Fruit fly (Drosophila melanogaster): ENCODE measurements around the gene CG31342.
A peak's percentile ranks its signal among the peaks of the same experiment; 100 is the strongest.

CG31342 gene

dm6 chr3R:13012351-13012750 is 26.5 kb downstream of the CG31342 start (continued):
- TF ChIP-seq corto (GFP tag; optimal IDR thresholded peaks at IDR 0.05) = no peak
- peak; percentile 64 for TF ChIP-seq CG7987 (GFP tag; optimal IDR thresholded peaks at IDR 0.05)
- TF ChIP-seq gsb (GFP tag; IDR thresholded peaks at IDR 0.05) = peak; percentile 65
- peak; percentile 39 for TF ChIP-seq nerfin-1 (tag; optimal IDR thresholded peaks at IDR 0.05)
- no peak for TF ChIP-seq zf30C (GFP tag; optimal IDR thresholded peaks at IDR 0.05)
- TF ChIP-seq Tbp (GFP tag; optimal IDR thresholded peaks at IDR 0.05) = no peak
- TF ChIP-seq lov (optimal IDR thresholded peaks at IDR 0.05) = no peak
- 0 out of 3 replicates have a peak, but pooled peaks have one; percentile 57 for TF ChIP-seq lov (GFP tag; IDR thresholded peaks at IDR 0.05)
- TF ChIP-seq CG2120 (GFP tag; optimal IDR thresholded peaks at IDR 0.05) = peak; percentile 72
- peak; percentile 58 for TF ChIP-seq E2f1 (GFP tag; IDR thresholded peaks at IDR 0.05)
- TF ChIP-seq bab2 (GFP tag; optimal IDR thresholded peaks at IDR 0.05) = peak; percentile 68
- TF ChIP-seq lilli (GFP tag; optimal IDR thresholded peaks at IDR 0.05) = peak; percentile 81
- 0 out of 2 replicates have a peak, but pooled peaks have one; percentile 41 for TF ChIP-seq CG14014 (GFP tag; IDR thresholded peaks at IDR 0.05)
- peak; percentile 18 for TF ChIP-seq pzg (GFP tag; optimal IDR thresholded peaks at IDR 0.05)
- TF ChIP-seq CG12299 (tag; optimal IDR thresholded peaks at IDR 0.05) = peak; percentile 57
- no peak for TF ChIP-seq trem (tag; optimal IDR thresholded peaks at IDR 0.05)
- TF ChIP-seq CrebB (tag; optimal IDR thresholded peaks at IDR 0.05) = peak; percentile 66
- peak; percentile 72 for TF ChIP-seq chn (GFP tag; optimal IDR thresholded peaks at IDR 0.05)
- 0 out of 2 replicates have a peak, but pooled peaks have one; percentile 13 for TF ChIP-seq toy (GFP tag; IDR thresholded peaks at IDR 0.05)
- no peak for TF ChIP-seq CG7745 (tag; optimal IDR thresholded peaks at IDR 0.05)
- TF ChIP-seq CG6254 (GFP tag; optimal IDR thresholded peaks at IDR 0.05) = no peak
- peak; percentile 78 for TF ChIP-seq ash1 (GFP tag; optimal IDR thresholded peaks at IDR 0.05)
- TF ChIP-seq Gug (GFP tag; IDR thresholded peaks at IDR 0.05) = peak; percentile 65; the same call in 3 of the 4 replicates
- peak; percentile 16; the same call in 1 of the 3 replicates for TF ChIP-seq knrl (GFP tag; IDR thresholded peaks at IDR 0.05; ENCODE audit: partially characterized antibody)
- peak; percentile 31 for TF ChIP-seq ab (GFP tag; optimal IDR thresholded peaks at IDR 0.05)
- no peak for TF ChIP-seq CG17912 (GFP tag; optimal IDR thresholded peaks at IDR 0.05)
- no peak for TF ChIP-seq Stat92E (GFP tag; optimal IDR thresholded peaks at IDR 0.05)
- no peak for TF ChIP-seq CG12769 (tag; optimal IDR thresholded peaks at IDR 0.05)
- TF ChIP-seq CG4707 (GFP tag; optimal IDR thresholded peaks at IDR 0.05) = peak; percentile 43
- TF ChIP-seq onecut (GFP tag; IDR thresholded peaks at IDR 0.05) = peak; percentile 42; the same call in 1 of the 2 replicates
- TF ChIP-seq sisA (GFP tag; IDR thresholded peaks at IDR 0.05) = peak; percentile 74
- no peak for TF ChIP-seq jigr1 (GFP tag; IDR thresholded peaks at IDR 0.05)
- TF ChIP-seq cas (GFP tag; IDR thresholded peaks at IDR 0.05) = no peak
- peak; percentile 29 for TF ChIP-seq Ets97D (GFP tag; optimal IDR thresholded peaks at IDR 0.05)
- no peak for TF ChIP-seq CG14965 (GFP tag; optimal IDR thresholded peaks at IDR 0.05; ENCODE audit: borderline replicate concordance)
- no peak for TF ChIP-seq GATAe (GFP tag; conservative IDR thresholded peaks at IDR 0.05)
- peak; percentile 62 for TF ChIP-seq Ets65A (GFP tag)
- peak; percentile 65 for TF ChIP-seq CG7786 (GFP tag; optimal IDR thresholded peaks at IDR 0.05)
- TF ChIP-seq org-1 (GFP tag; optimal IDR thresholded peaks at IDR 0.05) = peak; percentile 62
- TF ChIP-seq CG2875 (GFP tag; optimal IDR thresholded peaks at IDR 0.05) = no peak
- peak; percentile 72 for TF ChIP-seq HLH3B (GFP tag; IDR thresholded peaks at IDR 0.05)
- TF ChIP-seq fu2 (GFP tag; optimal IDR thresholded peaks at IDR 0.05) = peak; percentile 53
- TF ChIP-seq CG4360 (GFP tag; IDR thresholded peaks at IDR 0.05) = peak; percentile 53; the same call in 1 of the 2 replicates
- peak; percentile 76 for TF ChIP-seq Antp (GFP tag; optimal IDR thresholded peaks at IDR 0.05)
- peak; percentile 84 for TF ChIP-seq slbo (GFP tag; IDR thresholded peaks at IDR 0.05)
- no peak for TF ChIP-seq NC2α (GFP tag; optimal IDR thresholded peaks at IDR 0.05)
- peak; percentile 35; the same call in 1 of the 2 replicates for TF ChIP-seq MBD-R2 (GFP tag; IDR thresholded peaks at IDR 0.05)
- TF ChIP-seq Sry-δ (GFP tag; optimal IDR thresholded peaks at IDR 0.05) = peak; percentile 30
- TF ChIP-seq vnd (GFP tag; IDR thresholded peaks at IDR 0.05; ENCODE audit: partially characterized antibody) = no peak
- peak; percentile 3 for TF ChIP-seq mirr (GFP tag; optimal IDR thresholded peaks at IDR 0.05)
- TF ChIP-seq CG6272 (GFP tag; IDR thresholded peaks at IDR 0.05) = no peak; the same call in 1 of the 2 replicates
